Fruit fly (Drosophila melanogaster): ENCODE results near the gene Catsup.

DNA sequence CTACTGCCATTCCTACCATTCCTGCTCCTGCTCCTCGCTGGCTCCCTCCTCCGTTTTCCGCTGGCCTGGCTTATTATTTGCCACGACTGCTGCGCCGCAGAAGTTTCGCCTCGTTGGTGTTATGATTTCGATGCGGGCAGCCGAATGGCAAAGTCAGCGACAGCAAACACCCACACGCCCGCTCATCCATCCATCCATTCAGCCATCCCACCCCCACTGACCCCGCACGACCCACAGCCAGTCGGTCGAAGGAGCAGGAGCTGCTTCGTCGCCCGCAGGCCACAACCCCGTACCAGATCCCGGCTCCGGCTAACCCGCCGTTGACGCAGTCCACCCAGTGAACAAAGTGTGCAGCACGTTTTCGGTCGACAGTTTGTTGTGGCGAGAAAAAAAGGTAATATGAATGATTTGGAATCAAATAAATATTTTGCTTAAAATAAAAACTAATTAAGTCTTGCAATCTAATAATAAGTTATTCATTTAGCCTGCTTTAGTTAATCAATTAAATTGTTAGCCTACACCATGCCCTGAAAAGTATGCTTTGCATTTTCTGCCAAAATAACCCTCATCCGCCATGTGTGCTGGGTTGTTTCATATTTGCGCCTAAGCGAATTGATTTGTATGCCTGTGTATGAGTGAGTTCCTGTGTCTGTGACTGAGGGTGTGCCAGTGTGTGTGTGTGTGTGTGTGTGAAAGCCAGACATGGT lies 15.0 kb upstream of the Catsup start:
- TF ChIP-seq CG13204 (GFP tag; optimal IDR thresholded peaks at IDR 0.05): peak; percentile 37
- TF ChIP-seq Pif1A (GFP tag; optimal IDR thresholded peaks at IDR 0.05): peak; percentile 52
- no peak for TF ChIP-seq EcR (GFP tag; optimal IDR thresholded peaks at IDR 0.05)
- peak; percentile 66 for TF ChIP-seq CG17806 (tag; optimal IDR thresholded peaks at IDR 0.05)
- no peak for TF ChIP-seq Ets98B (GFP tag; IDR thresholded peaks at IDR 0.05)
- TF ChIP-seq CG34367 (tag; optimal IDR thresholded peaks at IDR 0.05): peak; percentile 59
- TF ChIP-seq gl (tag; optimal IDR thresholded peaks at IDR 0.05): peak; percentile 46
- TF ChIP-seq fd96Ca (GFP tag; IDR thresholded peaks at IDR 0.05): no peak
- peak; percentile 56 for TF ChIP-seq Snoo (tag; optimal IDR thresholded peaks at IDR 0.05)
